Worm (Caenorhabditis elegans): ENCODE results near the gene best-3.

DNA sequence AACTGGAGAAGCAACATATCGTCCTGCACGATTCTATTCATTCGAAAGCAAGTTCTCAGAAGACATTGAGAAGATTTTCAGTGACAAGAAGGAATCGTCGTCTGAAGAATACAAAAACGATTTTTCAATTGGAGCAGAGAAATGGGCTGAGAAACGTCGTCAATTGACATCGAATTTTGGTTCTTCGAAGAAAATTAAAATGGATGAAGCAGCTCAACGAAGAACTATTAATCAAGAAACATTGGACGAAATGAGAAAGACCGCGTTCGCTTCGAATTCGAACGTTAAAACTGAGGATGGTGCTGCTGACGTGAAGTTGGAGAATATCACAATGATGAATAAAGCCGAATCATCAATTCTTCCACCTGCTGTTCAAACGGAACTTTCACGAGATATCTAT, 33.3 kb downstream of the best-3 start, which contains the start of gene rpt-4:
- no peak for TF ChIP-seq pqm-1 (tag; optimal IDR thresholded peaks at IDR 0.05)
- TF ChIP-seq lin-11 (tag; optimal IDR thresholded peaks at IDR 0.05), result no peak
- no peak for TF ChIP-seq ceh-22 (tag; optimal IDR thresholded peaks at IDR 0.05)
- TF ChIP-seq ceh-45 (GFP tag; IDR thresholded peaks at IDR 0.05), result no peak
- no peak for TF ChIP-seq pha-4 (tag; optimal IDR thresholded peaks at IDR 0.05)
- no peak for TF ChIP-seq F13H6.1 (tag; optimal IDR thresholded peaks at IDR 0.05)
- no peak for TF ChIP-seq ceh-24 (tag; optimal IDR thresholded peaks at IDR 0.05)
- no peak for TF ChIP-seq ttx-3 (tag; optimal IDR thresholded peaks at IDR 0.05)
- no peak for TF ChIP-seq zip-5 (tag; optimal IDR thresholded peaks at IDR 0.05)
- no peak for TF ChIP-seq madf-2 (tag; optimal IDR thresholded peaks at IDR 0.05)
- no peak for TF ChIP-seq npax-4 (tag; optimal IDR thresholded peaks at IDR 0.05)
